Worm (Caenorhabditis elegans) whole organism, L1 larva: ENCODE measurements around the gene Y46E12BL.2.

Experiments
- C04F5.9 ChIP-seq: sonication (generic microtip); optimal IDR thresholded peaks from 2 replicates; lab custom pipeline; 2016; ENCODE audit warnings: missing genetic modification characterization, missing compliant biosample characterization
- C16A3.4 ChIP-seq: fragments of 150-350 bp; optimal IDR thresholded peaks from 2 replicates; lab custom pipeline; 2014; ENCODE audit warnings: missing biosample characterization, missing genetic modification characterization
- C34B4.2 ChIP-seq: sonication (generic microtip); optimal IDR thresholded peaks from 2 replicates; lab custom pipeline; 2017; ENCODE audit warnings: mild to moderate bottlenecking, missing genetic modification characterization, missing compliant biosample characterization
- Y116A8C.19 ChIP-seq: sonication (generic microtip); optimal IDR thresholded peaks from 2 replicates; lab custom pipeline; 2016; ENCODE audit warnings: missing compliant biosample characterization, missing genetic modification characterization, borderline replicate concordance
- aha-1 ChIP-seq: fragments of 150-350 bp; optimal IDR thresholded peaks from 2 replicates; lab custom pipeline; 2014; ENCODE audit warnings: missing biosample characterization, missing genetic modification characterization
- aly-2 ChIP-seq: fragments of 150-350 bp; optimal IDR thresholded peaks from 2 replicates; lab custom pipeline; 2014; ENCODE audit warnings: missing biosample characterization, missing genetic modification characterization
- ama-1 ChIP-seq: fragments of 150-350 bp; optimal IDR thresholded peaks from 2 replicates; lab custom pipeline; 2014
- blmp-1 ChIP-seq: fragments of 150-350 bp; optimal IDR thresholded peaks from 2 replicates; lab custom pipeline; 2014; ENCODE audit warnings: missing biosample characterization, missing genetic modification characterization
- ceh-63 ChIP-seq: fragments of 200-800 bp; sonication (Bioruptor generic); optimal IDR thresholded peaks from 2 replicates; lab custom pipeline; 2018; ENCODE audit warnings: mild to moderate bottlenecking, missing genetic modification characterization, missing compliant biosample characterization
- ceh-82 ChIP-seq, 3 experiments: fragments of 150-350 bp in 1 of 3; sonication (generic microtip) in 2 of 3; optimal IDR thresholded peaks; 2 replicates each; lab custom pipeline; 2014 to 2017; ENCODE audit warnings: missing biosample characterization in 3 of 3, missing genetic modification characterization in 3 of 3
- ceh-88 ChIP-seq: fragments of 200-800 bp; sonication (Bioruptor generic); IDR thresholded peaks from 2 replicates; pipeline ENCODE4 v1.3.6; 2022; ENCODE audit warnings: missing genetic modification characterization, missing compliant biosample characterization
- ces-1 ChIP-seq: fragments of 150-350 bp; optimal IDR thresholded peaks from 2 replicates; lab custom pipeline; 2014; ENCODE audit warnings: missing biosample characterization, missing genetic modification reagents, missing genetic modification characterization
- dpl-1 ChIP-seq, 3 experiments: fragments of 150-350 bp in 2 of 3; sonication (generic microtip) in 1 of 3; optimal IDR thresholded peaks; 2 replicates each; lab custom pipeline; 2014 to 2017; ENCODE audit warnings: missing biosample characterization in 3 of 3, missing genetic modification characterization in 3 of 3, missing genetic modification reagents in 3 of 3
- dsc-1 ChIP-seq: sonication (generic microtip); optimal IDR thresholded peaks from 2 replicates; lab custom pipeline; 2016; ENCODE audit warnings: mild to moderate bottlenecking, missing genetic modification characterization, missing compliant biosample characterization
- efl-3 ChIP-seq: fragments of 200-800 bp; sonication (Bioruptor generic); optimal IDR thresholded peaks from 2 replicates; lab custom pipeline; 2018; ENCODE audit warnings: mild to moderate bottlenecking, missing genetic modification characterization, missing compliant biosample characterization
- egl-13 ChIP-seq: sonication (generic microtip); optimal IDR thresholded peaks from 2 replicates; lab custom pipeline; 2016; ENCODE audit warnings: missing genotype, missing genetic modification reagents, missing genetic modification characterization, missing compliant biosample characterization
- egl-27 ChIP-seq, 2 experiments: fragments of 150-350 bp in 1 of 2; sonication (generic microtip); optimal IDR thresholded peaks; 3 replicates each; lab custom pipeline; 2017 to 2018; ENCODE audit warnings: missing biosample characterization in 2 of 2, missing genetic modification characterization in 2 of 2, missing genetic modification reagents in 2 of 2
- elt-2 ChIP-seq: sonication (generic microtip); optimal IDR thresholded peaks from 2 replicates; lab custom pipeline; 2016; ENCODE audit warnings: missing genetic modification characterization, mild to moderate bottlenecking, inconsistent platforms, missing compliant biosample characterization, missing genetic modification reagents
- fkh-10 ChIP-seq: sonication (generic microtip); optimal IDR thresholded peaks from 2 replicates; lab custom pipeline; 2017; ENCODE audit warnings: missing biosample characterization, missing genetic modification reagents, missing genetic modification characterization
- fkh-4 ChIP-seq: sonication (generic microtip); optimal IDR thresholded peaks from 2 replicates; lab custom pipeline; 2016; ENCODE audit warnings: missing compliant biosample characterization, missing genetic modification characterization, borderline replicate concordance
- fkh-8 ChIP-seq: sonication (generic microtip); optimal IDR thresholded peaks from 2 replicates; lab custom pipeline; 2016; ENCODE audit warnings: mild to moderate bottlenecking, missing genetic modification characterization, missing compliant biosample characterization
- fos-1 ChIP-seq: fragments of 150-350 bp; optimal IDR thresholded peaks from 2 replicates; lab custom pipeline; 2014; ENCODE audit warnings: missing biosample characterization, missing genetic modification characterization
- grh-1 ChIP-seq: fragments of 200-800 bp; sonication (Bioruptor generic); IDR thresholded peaks from 2 replicates; pipeline ENCODE4 v1.3.6; 2022; ENCODE audit warnings: missing genetic modification reagents, missing genetic modification characterization, missing compliant biosample characterization
- hlh-17 ChIP-seq: fragments of 200-800 bp; sonication (Bioruptor generic); optimal IDR thresholded peaks from 2 replicates; lab custom pipeline; 2018; ENCODE audit warnings: missing genetic modification characterization, mild to moderate bottlenecking, missing compliant biosample characterization, moderate library complexity, borderline replicate concordance
- hpl-2 ChIP-seq: fragments of 150-350 bp; optimal IDR thresholded peaks from 2 replicates; lab custom pipeline; 2014; ENCODE audit warnings: missing biosample characterization, missing genetic modification reagents, missing genetic modification characterization
- irx-1 ChIP-seq: sonication (generic microtip); optimal IDR thresholded peaks from 2 replicates; lab custom pipeline; 2016; ENCODE audit warnings: missing genetic modification characterization, missing compliant biosample characterization
- lin-13 ChIP-seq: fragments of 150-350 bp; optimal IDR thresholded peaks from 2 replicates; lab custom pipeline; 2014; ENCODE audit warnings: missing biosample characterization, missing genetic modification reagents, missing genetic modification characterization
- lin-15B ChIP-seq: fragments of 150-350 bp; sonication (generic microtip); optimal IDR thresholded peaks from 3 replicates; lab custom pipeline; 2014; ENCODE audit warnings: missing biosample characterization, missing genetic modification characterization
- lin-35 ChIP-seq, 2 experiments: fragments of 150-350 bp; optimal IDR thresholded peaks; 2 replicates each; lab custom pipeline; 2014; ENCODE audit warnings: missing biosample characterization in 2 of 2, missing genetic modification characterization in 2 of 2, missing genetic modification reagents in 2 of 2
- mab-9 ChIP-seq: fragments of 200-800 bp; sonication (Bioruptor generic); IDR thresholded peaks from 2 replicates; pipeline ENCODE4 v1.3.6; 2022; ENCODE audit warnings: missing genetic modification reagents, missing genetic modification characterization, missing compliant biosample characterization
- mef-2 ChIP-seq: fragments of 150-350 bp; optimal IDR thresholded peaks from 2 replicates; lab custom pipeline; 2014; ENCODE audit warnings: missing biosample characterization, missing genetic modification characterization
- mep-1 ChIP-seq: fragments of 150-350 bp; optimal IDR thresholded peaks from 2 replicates; lab custom pipeline; 2014; ENCODE audit warnings: missing biosample characterization, missing genetic modification characterization
- nhr-11 ChIP-seq: fragments of 150-350 bp; optimal IDR thresholded peaks from 2 replicates; lab custom pipeline; 2014; ENCODE audit warnings: missing biosample characterization, missing genetic modification characterization
- nhr-12 ChIP-seq: sonication (generic microtip); optimal IDR thresholded peaks from 2 replicates; lab custom pipeline; 2017; ENCODE audit warnings: missing biosample characterization, missing genetic modification characterization
- nhr-237 ChIP-seq: fragments of 150-350 bp; optimal IDR thresholded peaks from 2 replicates; lab custom pipeline; 2014; ENCODE audit warnings: missing biosample characterization, missing genetic modification characterization
- nhr-28 ChIP-seq: fragments of 150-350 bp; optimal IDR thresholded peaks from 2 replicates; lab custom pipeline; 2014; ENCODE audit warnings: missing biosample characterization, missing genetic modification characterization
- nhr-47 ChIP-seq: sonication (generic microtip); optimal IDR thresholded peaks from 2 replicates; lab custom pipeline; 2016; ENCODE audit warnings: mild to moderate bottlenecking, missing genetic modification characterization, moderate library complexity, missing compliant biosample characterization
- nhr-76 ChIP-seq: sonication (generic microtip); optimal IDR thresholded peaks from 2 replicates; lab custom pipeline; 2017; ENCODE audit warnings: missing biosample characterization, missing genetic modification characterization
- nhr-77 ChIP-seq: fragments of 150-350 bp; optimal IDR thresholded peaks from 2 replicates; lab custom pipeline; 2014; ENCODE audit warnings: missing biosample characterization, missing genetic modification characterization
- nhr-84 ChIP-seq: sonication (generic microtip); optimal IDR thresholded peaks from 2 replicates; lab custom pipeline; 2017; ENCODE audit warnings: missing biosample characterization, missing genetic modification characterization
- nhr-85 ChIP-seq: sonication (generic microtip); peaks from one replicate; lab custom pipeline; 2016; ENCODE audit warnings: missing genetic modification characterization, inconsistent platforms, missing compliant biosample characterization
- pag-3 ChIP-seq: sonication (generic microtip); optimal IDR thresholded peaks from 2 replicates; lab custom pipeline; 2017; ENCODE audit warnings: missing genetic modification characterization, mild to moderate bottlenecking, missing compliant biosample characterization, antibody characterized with exemption, borderline replicate concordance; ENCODE audit not compliant: insufficient read depth
- rnt-1 ChIP-seq: sonication (generic microtip); optimal IDR thresholded peaks from 2 replicates; lab custom pipeline; 2016; ENCODE audit warnings: mild to moderate bottlenecking, missing genetic modification characterization, moderate library complexity, missing compliant biosample characterization
- snpc-4 ChIP-seq: fragments of 150-350 bp; optimal IDR thresholded peaks from 2 replicates; lab custom pipeline; 2014; ENCODE audit warnings: missing biosample characterization, missing genetic modification characterization
- sptf-1 ChIP-seq: fragments of 150-350 bp; optimal IDR thresholded peaks from 2 replicates; lab custom pipeline; 2014; ENCODE audit warnings: missing biosample characterization, missing genetic modification characterization
- sup-37 ChIP-seq: fragments of 200-800 bp; sonication (Bioruptor generic); optimal IDR thresholded peaks from 2 replicates; lab custom pipeline; 2018; ENCODE audit warnings: mild to moderate bottlenecking, missing genetic modification characterization, missing compliant biosample characterization
- tbx-2 ChIP-seq: sonication (generic microtip); optimal IDR thresholded peaks from 2 replicates; lab custom pipeline; 2016; ENCODE audit warnings: missing genetic modification characterization, missing compliant biosample characterization
- tlp-1 ChIP-seq: fragments of 150-350 bp; optimal IDR thresholded peaks from 2 replicates; lab custom pipeline; 2014; ENCODE audit warnings: missing biosample characterization, missing genetic modification characterization
- unc-30 ChIP-seq: sonication (generic microtip); optimal IDR thresholded peaks from 2 replicates; lab custom pipeline; 2017; ENCODE audit warnings: missing biosample characterization, missing genetic modification characterization
- unc-62 ChIP-seq: fragments of 150-350 bp; optimal IDR thresholded peaks from 2 replicates; lab custom pipeline; 2014; ENCODE audit warnings: missing biosample characterization, missing genetic modification reagents, missing genetic modification characterization
- unc-98 ChIP-seq: fragments of 200-800 bp; sonication (Bioruptor generic); IDR thresholded peaks from 2 replicates; pipeline ENCODE4 v1.3.6; 2022; ENCODE audit warnings: missing genetic modification characterization, missing compliant biosample characterization
- xbp-1 ChIP-seq: sonication (generic microtip); optimal IDR thresholded peaks from 2 replicates; lab custom pipeline; 2016; ENCODE audit warnings: missing genetic modification characterization, missing compliant biosample characterization
- zip-4 ChIP-seq: fragments of 200-800 bp; sonication (Bioruptor generic); optimal IDR thresholded peaks from 2 replicates; lab custom pipeline; 2018; ENCODE audit warnings: mild to moderate bottlenecking, missing genetic modification characterization, moderate library complexity, missing compliant biosample characterization

Gene Y46E12BL.2

DNA sequence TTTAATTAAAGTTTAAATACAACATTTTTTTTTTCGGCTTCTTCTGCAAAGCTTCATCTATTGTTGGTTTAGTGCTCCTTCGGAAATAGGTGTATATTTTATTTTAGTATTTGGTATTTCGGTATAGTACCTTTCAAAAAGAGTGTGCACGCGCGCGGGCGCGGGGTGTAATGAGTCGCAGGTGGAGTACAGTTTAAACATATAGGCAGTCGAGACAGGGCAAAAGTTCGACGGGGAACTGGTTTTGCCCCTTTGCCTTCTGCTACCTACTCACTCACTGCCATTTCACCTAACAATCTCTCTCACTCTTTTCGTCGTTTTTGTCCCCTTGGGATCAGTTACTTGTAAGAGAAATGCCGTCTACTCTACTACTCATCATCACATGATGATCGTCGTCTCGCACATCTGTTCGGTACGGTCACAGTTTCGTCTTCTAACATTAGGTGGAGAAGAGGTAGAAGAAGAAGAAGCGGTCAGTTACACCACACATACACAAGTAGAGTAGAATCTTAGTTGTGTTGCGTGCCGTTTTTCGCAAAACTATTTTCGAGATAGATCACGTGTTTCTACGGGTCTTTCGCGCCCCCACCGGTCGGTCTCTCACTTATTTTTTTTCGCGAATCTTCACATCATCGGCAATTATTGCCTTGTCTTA, 20.4 kb upstream of the Y46E12BL.2 start (continued):
- TF ChIP-seq fkh-10 (GFP tag; lab: Kevin White, UChicago) = no peak
- TF ChIP-seq C34B4.2 (tag; lab: Kevin White, UChicago) = no peak
- TF ChIP-seq unc-30 (tag; lab: Kevin White, UChicago) = no peak
- no peak for TF ChIP-seq C04F5.9
- TF ChIP-seq ama-1 = no peak
- TF ChIP-seq zip-4 (GFP tag; lab: Kevin White, UChicago) = no peak
- TF ChIP-seq lin-35 (GFP tag; optimal IDR thresholded peaks at IDR 0.05; lab: Kevin White, UChicago) = peak in 1 of 2 experiments; percentile 75
- TF ChIP-seq snpc-4 = no peak
- TF ChIP-seq aly-2 (tag; lab: Kevin White, UChicago) = no peak
- TF ChIP-seq hpl-2 (GFP tag; lab: Kevin White, UChicago) = no peak
- TF ChIP-seq elt-2 (tag; lab: Kevin White, UChicago) = no peak
- TF ChIP-seq mef-2 (tag; lab: Kevin White, UChicago) = no peak
- TF ChIP-seq irx-1 (tag; lab: Kevin White, UChicago) = no peak
- no peak for TF ChIP-seq mab-9 (GFP tag; lab: Robert Waterston, UW)
- TF ChIP-seq ces-1 (GFP tag; lab: Kevin White, UChicago) = no peak
- peak; percentile 95 for TF ChIP-seq nhr-85 (tag; lab: Kevin White, UChicago)
- no peak for TF ChIP-seq nhr-11 (tag; lab: Kevin White, UChicago)
- TF ChIP-seq C16A3.4 (tag; lab: Kevin White, UChicago) = peak; percentile 29
- TF ChIP-seq dpl-1 (GFP tag; optimal IDR thresholded peaks at IDR 0.05; lab: Kevin White, UChicago) = peak; percentile 7 to 28 (median 8)
- no peak for TF ChIP-seq unc-98 (GFP tag; lab: Robert Waterston, UW)
- TF ChIP-seq grh-1 (GFP tag; lab: Robert Waterston, UW) = peak; percentile 79
- TF ChIP-seq ceh-82 (tag; optimal IDR thresholded peaks at IDR 0.05; lab: Kevin White, UChicago) = peak in 2 of 3 experiments; percentile 11 to 23
- peak; percentile 62 for TF ChIP-seq nhr-77 (tag; lab: Kevin White, UChicago)
- TF ChIP-seq ceh-63 (GFP tag; lab: Kevin White, UChicago) = no peak
- TF ChIP-seq unc-62 (GFP tag; lab: Kevin White, UChicago) = no peak
- no peak for TF ChIP-seq hlh-17 (GFP tag; lab: Kevin White, UChicago)
- no peak for TF ChIP-seq egl-27 (tag; optimal IDR thresholded peaks at IDR 0.05; lab: Kevin White, UChicago)
- no peak for TF ChIP-seq efl-3 (GFP tag; lab: Kevin White, UChicago)
- no peak for TF ChIP-seq nhr-28 (tag; lab: Kevin White, UChicago)
- no peak for TF ChIP-seq Y116A8C.19
- no peak for TF ChIP-seq sup-37 (GFP tag; lab: Kevin White, UChicago)
- no peak for TF ChIP-seq nhr-237 (tag; lab: Kevin White, UChicago)
- no peak for TF ChIP-seq tlp-1 (tag; lab: Kevin White, UChicago)
- TF ChIP-seq fkh-4 = no peak
- TF ChIP-seq lin-13 = peak; percentile 39
- TF ChIP-seq tbx-2 = peak; percentile 65
- TF ChIP-seq fos-1 = no peak
- TF ChIP-seq fkh-8 (tag; lab: Kevin White, UChicago) = no peak
- TF ChIP-seq rnt-1 (tag; lab: Kevin White, UChicago) = peak; percentile 1
- peak; percentile 66 for TF ChIP-seq mep-1 (tag; lab: Kevin White, UChicago)
- TF ChIP-seq nhr-47 (tag; lab: Kevin White, UChicago) = peak; percentile 41
- TF ChIP-seq pag-3 (tag; lab: Kevin White, UChicago) = no peak
- no peak for TF ChIP-seq sptf-1 (tag; lab: Kevin White, UChicago)
- peak; percentile 35 for TF ChIP-seq xbp-1 (tag; lab: Kevin White, UChicago)
- TF ChIP-seq aha-1 (tag; lab: Kevin White, UChicago) = no peak
- peak; percentile 87 for TF ChIP-seq blmp-1 (tag; lab: Kevin White, UChicago)
- TF ChIP-seq nhr-76 (tag; lab: Kevin White, UChicago) = no peak
- TF ChIP-seq egl-13 (tag; lab: Kevin White, UChicago) = no peak
- no peak for TF ChIP-seq ceh-88
- no peak for TF ChIP-seq dsc-1
- no peak for TF ChIP-seq nhr-84
- TF ChIP-seq nhr-12 = no peak
- TF ChIP-seq lin-15B (tag; lab: Kevin White, UChicago) = no peak
